Fruit fly (Drosophila melanogaster): ENCODE data around the gene CecB.

The CecB gene

dm6 chr3R:30211856-30212255 lies 1.7 kb downstream of the CecB start, which contains the start of gene CecA2:
CecA2 (plus strand) TSS chr3R:30212156.
- TF ChIP-seq Myc (optimal IDR thresholded peaks at IDR 0.05) (no peak), Sin3A (optimal IDR thresholded peaks at IDR 0.05) (no peak), psq (optimal IDR thresholded peaks at IDR 0.05) (no peak)

- TF ChIP-seq Sin3A (optimal IDR thresholded peaks at IDR 0.05) (no peak), insv (optimal IDR thresholded peaks at IDR 0.05) (no peak), ttk (optimal IDR thresholded peaks at IDR 0.05) (no peak), h (optimal IDR thresholded peaks at IDR 0.05) (no peak), Myc (optimal IDR thresholded peaks at IDR 0.05) (no peak), psq (optimal IDR thresholded peaks at IDR 0.05) (no peak)
Measured at dm6 chr3R:30210560-30210959, 3.0 kb downstream of the CecB start, which contains the start of gene CecA1. CecA1 (plus strand) TSS chr3R:30210874.

dm6 chr3R:30209648-30210047 lies 3.9 kb downstream of the CecB start, which contains the start of gene Anp:
Anp (plus strand) TSS chr3R:30209948.
- TF ChIP-seq h (optimal IDR thresholded peaks at IDR 0.05) = no peak
- TF ChIP-seq Sin3A (optimal IDR thresholded peaks at IDR 0.05) = no peak
- TF ChIP-seq insv (optimal IDR thresholded peaks at IDR 0.05) = no peak
- TF ChIP-seq psq (optimal IDR thresholded peaks at IDR 0.05) = no peak
- no peak for TF ChIP-seq Myc (optimal IDR thresholded peaks at IDR 0.05)
- no peak for TF ChIP-seq ttk (optimal IDR thresholded peaks at IDR 0.05)

DNA sequence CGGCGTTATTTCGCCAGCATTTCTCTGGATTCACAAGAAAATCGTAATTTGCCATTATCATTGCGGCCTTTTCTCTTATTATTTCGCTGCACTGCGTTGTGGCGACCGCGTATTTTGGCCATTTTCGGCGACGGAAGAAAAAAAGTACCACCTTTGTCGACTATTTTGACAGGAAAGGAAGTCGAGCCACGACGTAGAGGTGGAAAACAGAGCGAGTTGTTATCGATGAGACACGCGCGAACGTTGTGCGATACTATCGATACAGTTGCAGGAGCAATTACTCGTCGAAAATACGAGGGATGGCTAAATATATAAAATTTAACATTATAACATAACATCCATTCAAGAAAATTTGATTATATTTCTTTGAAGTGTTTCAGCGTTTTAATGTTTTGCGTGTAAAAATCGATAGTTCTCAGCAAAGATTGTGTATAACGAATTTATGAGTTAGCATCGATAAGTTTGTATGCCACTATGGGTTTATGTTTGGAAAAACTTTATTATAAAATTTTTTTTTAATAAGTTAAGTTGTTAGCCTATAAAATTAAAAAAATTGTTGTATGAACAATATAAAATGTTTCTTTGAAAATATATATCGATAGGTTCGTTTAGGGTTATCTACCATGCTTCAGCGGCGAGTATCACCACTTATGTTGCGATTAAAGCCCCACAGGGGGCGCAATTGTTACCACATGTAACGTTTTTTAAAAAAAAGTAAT lies 4.7 kb downstream of the CecB start, which contains the start of gene RpS7:
Gene RpS7 (minus strand): TSS at position 255 of the 719 bp plus-strand sequence.
- no peak for TF ChIP-seq psq (optimal IDR thresholded peaks at IDR 0.05)
- TF ChIP-seq h (optimal IDR thresholded peaks at IDR 0.05) = no peak
- no peak for TF ChIP-seq insv (optimal IDR thresholded peaks at IDR 0.05)
- no peak for TF ChIP-seq Sin3A (optimal IDR thresholded peaks at IDR 0.05)
- TF ChIP-seq Myc (optimal IDR thresholded peaks at IDR 0.05) = no peak
- TF ChIP-seq ttk (optimal IDR thresholded peaks at IDR 0.05) = no peak

dm6 chr3R:30208011-30208410 lies 5.6 kb downstream of the CecB start:
- TF ChIP-seq h (optimal IDR thresholded peaks at IDR 0.05) (no peak), psq (optimal IDR thresholded peaks at IDR 0.05) (no peak), Sin3A (optimal IDR thresholded peaks at IDR 0.05) (no peak), Myc (optimal IDR thresholded peaks at IDR 0.05) (no peak), insv (optimal IDR thresholded peaks at IDR 0.05) (no peak)

- no peak for TF ChIP-seq h (optimal IDR thresholded peaks at IDR 0.05)
- TF ChIP-seq Myc (optimal IDR thresholded peaks at IDR 0.05) = no peak
- TF ChIP-seq Sin3A (optimal IDR thresholded peaks at IDR 0.05) = no peak
- TF ChIP-seq ttk (optimal IDR thresholded peaks at IDR 0.05) = no peak
- TF ChIP-seq psq (optimal IDR thresholded peaks at IDR 0.05) = no peak
- TF ChIP-seq insv (optimal IDR thresholded peaks at IDR 0.05) = no peak
Measured at dm6 chr3R:30205946-30206345, 7.7 kb downstream of the CecB start.

DNA sequence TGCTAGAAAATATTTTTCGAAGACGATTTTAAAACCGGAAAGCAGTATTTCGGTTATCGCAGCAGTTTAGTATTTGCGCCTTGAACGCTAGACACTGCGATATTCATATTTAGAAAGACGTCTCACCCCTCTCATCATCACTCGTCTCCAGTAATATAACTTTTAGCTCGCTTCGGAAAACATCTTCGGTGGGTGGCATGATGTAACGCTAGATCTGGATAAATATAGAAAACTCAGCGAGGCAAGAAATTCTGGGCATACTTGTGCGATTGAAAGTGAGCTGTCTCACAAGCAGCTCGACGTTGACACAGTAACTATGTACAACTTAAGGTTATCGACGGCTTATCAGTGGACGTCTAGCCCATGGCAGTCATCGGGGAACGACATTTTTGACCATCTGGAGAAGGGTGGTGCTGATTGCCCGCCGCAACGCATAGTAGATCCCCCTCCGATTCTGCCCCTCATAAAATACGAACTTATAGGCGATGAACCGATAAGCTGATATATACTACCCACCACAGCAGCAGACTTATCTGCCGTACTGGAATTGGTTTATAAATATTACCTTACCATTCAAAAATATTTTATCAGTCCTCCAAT lies 9.5 kb downstream of the CecB start:
- TF ChIP-seq ttk (optimal IDR thresholded peaks at IDR 0.05) = no peak
- no peak for TF ChIP-seq insv (optimal IDR thresholded peaks at IDR 0.05)
- TF ChIP-seq Sin3A (optimal IDR thresholded peaks at IDR 0.05) = no peak
- TF ChIP-seq Myc (optimal IDR thresholded peaks at IDR 0.05) = no peak
- TF ChIP-seq h (optimal IDR thresholded peaks at IDR 0.05) = no peak
- TF ChIP-seq psq (optimal IDR thresholded peaks at IDR 0.05) = no peak

DNA sequence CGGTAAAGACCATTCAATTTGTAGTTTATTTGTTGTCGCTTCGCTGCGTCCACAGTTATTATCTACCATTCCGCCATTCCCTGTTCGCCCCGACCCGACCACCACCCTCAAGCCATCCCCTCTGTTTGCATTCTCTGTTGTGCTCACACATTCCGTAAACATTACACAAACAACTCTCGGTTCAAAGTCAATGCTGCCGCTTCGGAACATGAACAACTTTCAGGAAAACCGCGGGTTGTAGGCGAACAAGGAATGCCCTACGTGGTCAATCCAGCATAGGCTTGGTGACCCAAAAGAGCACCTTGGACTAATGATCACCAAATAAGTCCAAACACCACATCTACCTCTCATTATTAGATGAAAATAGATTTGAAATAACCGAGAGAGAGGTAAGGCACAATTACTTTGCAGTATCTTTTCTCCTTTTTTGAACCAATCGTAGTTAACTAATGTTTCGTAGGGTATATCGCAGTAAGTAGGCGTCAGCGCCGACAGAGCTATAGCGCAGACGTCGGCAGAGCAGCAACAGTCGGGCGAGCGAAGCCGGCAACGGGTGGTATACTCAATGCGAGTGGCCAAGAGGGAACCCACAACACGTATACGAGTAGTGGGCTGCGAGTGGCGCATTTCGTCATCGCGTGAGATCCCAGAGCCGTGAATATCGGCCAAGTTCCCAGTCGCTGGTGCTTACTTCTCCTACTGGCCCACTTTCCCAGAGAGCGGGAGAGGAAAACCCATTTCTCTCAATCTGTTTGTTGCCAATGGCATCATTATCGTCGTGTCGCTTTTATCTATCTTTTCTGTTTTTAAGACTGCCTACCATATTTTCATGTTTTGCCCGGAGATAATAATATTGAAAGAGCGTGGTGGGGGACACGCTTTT lies 10.3 kb downstream of the CecB start:
- TF ChIP-seq Sin3A (optimal IDR thresholded peaks at IDR 0.05) = no peak
- no peak for TF ChIP-seq psq (optimal IDR thresholded peaks at IDR 0.05)

dm6 chr3R:30202898-30203103 lies 10.8 kb downstream of the CecB start, which contains the start of gene CG9743:
CG9743 (minus strand) TSS chr3R:30202998.
- TF ChIP-seq Myc (optimal IDR thresholded peaks at IDR 0.05) (no peak), ttk (optimal IDR thresholded peaks at IDR 0.05) (no peak), h (optimal IDR thresholded peaks at IDR 0.05) (no peak), insv (optimal IDR thresholded peaks at IDR 0.05) (no peak), Sin3A (optimal IDR thresholded peaks at IDR 0.05) (no peak), psq (optimal IDR thresholded peaks at IDR 0.05) (no peak)

DNA sequence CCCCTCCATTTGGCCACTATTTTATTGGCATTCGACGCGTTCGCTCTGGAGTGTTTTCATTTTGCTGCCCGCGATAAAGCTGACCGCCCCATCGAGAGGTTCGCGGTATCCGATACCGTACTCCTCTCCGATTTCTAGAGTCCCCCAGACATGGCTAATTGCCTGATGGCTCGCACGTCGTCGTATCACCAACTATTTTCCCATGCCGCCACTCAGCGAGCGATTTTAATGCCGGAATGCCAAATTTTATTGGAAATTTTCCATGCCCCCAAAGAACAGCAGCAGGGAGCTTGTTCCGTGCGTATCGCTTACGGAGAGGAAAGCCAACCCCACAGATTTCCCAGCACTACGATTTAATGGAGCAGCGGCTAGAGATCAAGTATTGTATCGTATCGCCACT lies 12.5 kb downstream of the CecB start:
- TF ChIP-seq h (optimal IDR thresholded peaks at IDR 0.05) = no peak
- no peak for TF ChIP-seq psq (optimal IDR thresholded peaks at IDR 0.05)
- TF ChIP-seq Myc (optimal IDR thresholded peaks at IDR 0.05) = no peak
- no peak for TF ChIP-seq insv (optimal IDR thresholded peaks at IDR 0.05)
- no peak for TF ChIP-seq Sin3A (optimal IDR thresholded peaks at IDR 0.05)
- TF ChIP-seq ttk (optimal IDR thresholded peaks at IDR 0.05) = no peak

- TF ChIP-seq insv (optimal IDR thresholded peaks at IDR 0.05) = no peak
- TF ChIP-seq Myc (optimal IDR thresholded peaks at IDR 0.05) = no peak
- no peak for TF ChIP-seq h (optimal IDR thresholded peaks at IDR 0.05)
- no peak for TF ChIP-seq Sin3A (optimal IDR thresholded peaks at IDR 0.05)
- TF ChIP-seq psq (optimal IDR thresholded peaks at IDR 0.05) = no peak
- TF ChIP-seq ttk (optimal IDR thresholded peaks at IDR 0.05) = no peak
Measured at dm6 chr3R:30200091-30200698, 13.4 kb downstream of the CecB start.

DNA sequence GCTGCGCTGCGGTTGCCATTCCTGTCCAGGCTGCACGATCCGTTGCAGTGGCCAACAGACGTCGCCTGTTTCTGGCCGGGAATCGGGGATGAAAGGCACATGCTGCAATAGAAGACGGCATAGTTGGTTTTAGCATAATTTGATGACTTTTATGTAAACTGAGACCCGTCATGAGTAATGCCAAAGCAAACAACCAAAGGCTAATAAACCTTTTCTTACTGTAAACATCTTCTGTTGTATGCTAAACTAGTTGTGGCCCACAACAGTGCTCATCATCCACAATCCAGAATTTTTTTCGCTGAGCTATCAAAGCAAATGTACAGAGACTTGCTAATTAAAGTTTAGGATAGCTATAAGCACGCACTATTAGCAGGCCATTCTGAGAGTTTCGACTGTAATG lies 14.8 kb downstream of the CecB start:
- no peak for TF ChIP-seq psq (optimal IDR thresholded peaks at IDR 0.05)
